Worm (Caenorhabditis elegans) whole organism, L3 larva: ENCODE data around the gene egl-46.
A peak's percentile ranks its signal among the peaks of the same experiment; 100 is the strongest.

Experiments
- R02D3.7 ChIP-seq: fragments of 150-350 bp; optimal IDR thresholded peaks from 2 replicates; lab custom pipeline; 2014; ENCODE audit warnings: missing biosample characterization, missing genetic modification characterization
- ZK546.5 ChIP-seq: sonication (generic microtip); optimal IDR thresholded peaks from 2 replicates; lab custom pipeline; 2017; ENCODE audit warnings: missing biosample characterization, missing genetic modification characterization
- aly-2 ChIP-seq: fragments of 150-350 bp; optimal IDR thresholded peaks from 2 replicates; lab custom pipeline; 2014; ENCODE audit warnings: missing biosample characterization, missing genetic modification characterization
- ceh-16 ChIP-seq: sonication (generic microtip); optimal IDR thresholded peaks from 2 replicates; lab custom pipeline; 2017; ENCODE audit warnings: missing biosample characterization, missing genetic modification characterization
- ceh-28 ChIP-seq: fragments of 150-350 bp; optimal IDR thresholded peaks from 2 replicates; lab custom pipeline; 2014; ENCODE audit warnings: missing biosample characterization, missing genetic modification reagents, missing genetic modification characterization
- ceh-82 ChIP-seq: fragments of 150-350 bp; optimal IDR thresholded peaks from 2 replicates; lab custom pipeline; 2014; ENCODE audit warnings: missing biosample characterization, missing genetic modification characterization
- ceh-9 ChIP-seq: sonication (generic microtip); optimal IDR thresholded peaks from 2 replicates; lab custom pipeline; 2018; ENCODE audit warnings: missing biosample characterization, missing genetic modification characterization
- egl-27 ChIP-seq: sonication (generic microtip); optimal IDR thresholded peaks from 4 replicates; lab custom pipeline; 2017; ENCODE audit warnings: missing biosample characterization, missing genetic modification reagents, missing genetic modification characterization
- elt-1 ChIP-seq: fragments of 150-350 bp; optimal IDR thresholded peaks from 2 replicates; lab custom pipeline; 2014; ENCODE audit warnings: missing biosample characterization, missing genetic modification characterization
- elt-2 ChIP-seq: sonication (generic microtip); optimal IDR thresholded peaks from 2 replicates; lab custom pipeline; 2016; ENCODE audit warnings: missing genetic modification reagents, mild to moderate bottlenecking, missing genetic modification characterization, missing compliant biosample characterization
- elt-3 ChIP-seq, 3 experiments: fragments of 150-350 bp in 1 of 3; sonication (generic microtip) in 2 of 3; optimal IDR thresholded peaks; 2 replicates in 2 of 3; 4 replicates in 1 of 3; lab custom pipeline; 2014 to 2017; ENCODE audit warnings: missing biosample characterization in 3 of 3, missing genetic modification characterization in 3 of 3
- eor-1 ChIP-seq, 2 experiments: fragments of 150-350 bp; optimal IDR thresholded peaks; 2 replicates each; lab custom pipeline; 2014 to 2018; ENCODE audit warnings: missing biosample characterization in 2 of 2, missing genetic modification characterization in 2 of 2
- fos-1 ChIP-seq: fragments of 150-350 bp; optimal IDR thresholded peaks from 2 replicates; lab custom pipeline; 2014; ENCODE audit warnings: missing biosample characterization, missing genetic modification characterization
- hmg-11 ChIP-seq: sonication (generic microtip); optimal IDR thresholded peaks from 2 replicates; lab custom pipeline; 2016; ENCODE audit warnings: missing genetic modification characterization, missing compliant biosample characterization
- jun-1 ChIP-seq: fragments of 150-350 bp; optimal IDR thresholded peaks from 2 replicates; lab custom pipeline; 2014; ENCODE audit warnings: missing biosample characterization, missing genetic modification reagents, missing genetic modification characterization
- lin-39 ChIP-seq: fragments of 150-350 bp; optimal IDR thresholded peaks from 2 replicates; lab custom pipeline; 2018; ENCODE audit warnings: missing biosample characterization, missing genetic modification reagents, missing genetic modification characterization
- lsy-12 ChIP-seq: sonication (generic microtip); optimal IDR thresholded peaks from 2 replicates; lab custom pipeline; 2016; ENCODE audit warnings: mild to moderate bottlenecking, missing genetic modification characterization, missing compliant biosample characterization
- mdl-1 ChIP-seq: fragments of 150-350 bp; optimal IDR thresholded peaks from 2 replicates; lab custom pipeline; 2014; ENCODE audit warnings: missing biosample characterization, missing genetic modification characterization
- mml-1 ChIP-seq: fragments of 150-350 bp; sonication (generic microtip); optimal IDR thresholded peaks from 3 replicates; lab custom pipeline; 2014; ENCODE audit warnings: missing biosample characterization, missing genetic modification characterization
- nfya-1 ChIP-seq: sonication (generic microtip); optimal IDR thresholded peaks from 2 replicates; lab custom pipeline; 2017; ENCODE audit warnings: missing genetic modification characterization, mild to moderate bottlenecking, missing compliant biosample characterization, antibody characterized with exemption, moderate library complexity; ENCODE audit not compliant: insufficient read depth
- nhr-11 ChIP-seq: fragments of 150-350 bp; optimal IDR thresholded peaks from 2 replicates; lab custom pipeline; 2014; ENCODE audit warnings: missing biosample characterization, missing genetic modification characterization
- nhr-12 ChIP-seq: fragments of 150-350 bp; optimal IDR thresholded peaks from 2 replicates; lab custom pipeline; 2014; ENCODE audit warnings: missing biosample characterization, missing genetic modification characterization
- nhr-23 ChIP-seq: fragments of 150-350 bp; optimal IDR thresholded peaks from 2 replicates; lab custom pipeline; 2014; ENCODE audit warnings: missing biosample characterization, missing genetic modification reagents, missing genetic modification characterization
- nhr-237 ChIP-seq: fragments of 150-350 bp; optimal IDR thresholded peaks from 2 replicates; lab custom pipeline; 2014; ENCODE audit warnings: missing biosample characterization, missing genetic modification characterization
- nhr-25 ChIP-seq: sonication (generic microtip); optimal IDR thresholded peaks from 2 replicates; lab custom pipeline; 2017; ENCODE audit warnings: missing biosample characterization, missing genetic modification characterization
- nhr-28 ChIP-seq: fragments of 150-350 bp; optimal IDR thresholded peaks from 2 replicates; lab custom pipeline; 2014; ENCODE audit warnings: missing biosample characterization, missing genetic modification characterization
- nhr-43 ChIP-seq: sonication (generic microtip); optimal IDR thresholded peaks from 2 replicates; lab custom pipeline; 2016; ENCODE audit warnings: mild to moderate bottlenecking, missing genetic modification characterization, missing compliant biosample characterization; ENCODE audit not compliant: poor library complexity, severe bottlenecking
- nhr-67 ChIP-seq: fragments of 150-350 bp; optimal IDR thresholded peaks from 2 replicates; lab custom pipeline; 2014; ENCODE audit warnings: missing biosample characterization, missing genetic modification characterization
- nhr-76 ChIP-seq: fragments of 150-350 bp; sonication (generic microtip); optimal IDR thresholded peaks from 5 replicates; lab custom pipeline; 2014; ENCODE audit warnings: missing biosample characterization, missing genetic modification characterization
- nhr-77 ChIP-seq: fragments of 150-350 bp; optimal IDR thresholded peaks from 2 replicates; lab custom pipeline; 2014; ENCODE audit warnings: missing biosample characterization, missing genetic modification characterization
- pha-4 ChIP-seq: fragments of 150-350 bp; optimal IDR thresholded peaks from 2 replicates; lab custom pipeline; 2014; ENCODE audit warnings: missing biosample characterization, missing genetic modification reagents, missing genetic modification characterization
- pqm-1 ChIP-seq: fragments of 150-350 bp; optimal IDR thresholded peaks from 2 replicates; lab custom pipeline; 2017; ENCODE audit warnings: missing biosample characterization, missing genetic modification characterization, inconsistent platforms
- sea-2 ChIP-seq: fragments of 150-350 bp; sonication (generic microtip); optimal IDR thresholded peaks from 4 replicates; lab custom pipeline; 2014; ENCODE audit warnings: missing biosample characterization, missing genetic modification reagents, missing genetic modification characterization
- skn-1 ChIP-seq: fragments of 150-350 bp; optimal IDR thresholded peaks from 2 replicates; lab custom pipeline; 2014; ENCODE audit warnings: missing biosample characterization, missing genetic modification characterization
- snpc-4 ChIP-seq: fragments of 150-350 bp; optimal IDR thresholded peaks from 2 replicates; lab custom pipeline; 2014; ENCODE audit warnings: missing biosample characterization, missing genetic modification characterization
- tbx-2 ChIP-seq: sonication (generic microtip); optimal IDR thresholded peaks from 2 replicates; lab custom pipeline; 2016; ENCODE audit warnings: mild to moderate bottlenecking, missing genetic modification characterization, missing compliant biosample characterization
- unc-39 ChIP-seq: sonication (generic microtip); optimal IDR thresholded peaks from 4 replicates; lab custom pipeline; 2017; ENCODE audit warnings: missing biosample characterization, missing genetic modification characterization
- zag-1 ChIP-seq: fragments of 150-350 bp; optimal IDR thresholded peaks from 2 replicates; lab custom pipeline; 2014; ENCODE audit warnings: missing biosample characterization, missing genetic modification characterization
- ztf-11 ChIP-seq: fragments of 150-350 bp; optimal IDR thresholded peaks from 2 replicates; lab custom pipeline; 2014; ENCODE audit warnings: missing biosample characterization, missing genetic modification characterization
- ztf-4 ChIP-seq: fragments of 150-350 bp; optimal IDR thresholded peaks from 2 replicates; lab custom pipeline; 2014; ENCODE audit warnings: missing biosample characterization, missing genetic modification characterization

Gene egl-46

DNA sequence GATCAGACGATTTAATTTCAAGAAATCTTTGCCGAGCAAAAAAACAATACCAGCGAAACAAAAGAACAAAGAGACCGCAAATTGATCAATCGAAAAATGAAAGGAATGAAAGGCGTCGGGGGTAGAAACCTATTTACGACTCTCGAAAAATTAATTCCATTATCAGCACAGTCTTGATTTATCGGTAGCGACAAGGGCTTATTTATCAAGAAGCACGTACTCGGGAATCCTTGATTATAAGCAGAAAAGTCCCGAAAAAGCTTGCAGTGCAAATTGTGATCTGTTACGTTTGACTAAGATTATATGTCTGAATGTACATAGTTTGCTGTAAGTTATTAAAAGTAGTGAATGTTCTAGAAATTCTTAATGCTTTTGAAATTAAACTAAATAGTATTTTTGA lies 14.8 kb downstream of the egl-46 start:
- TF ChIP-seq pqm-1 (tag; lab: Kevin White, UChicago) (peak; percentile 76), elt-2 (tag; lab: Kevin White, UChicago) (peak; percentile 58), nhr-28 (tag; lab: Kevin White, UChicago) (no peak), nhr-23 (no peak)

DNA sequence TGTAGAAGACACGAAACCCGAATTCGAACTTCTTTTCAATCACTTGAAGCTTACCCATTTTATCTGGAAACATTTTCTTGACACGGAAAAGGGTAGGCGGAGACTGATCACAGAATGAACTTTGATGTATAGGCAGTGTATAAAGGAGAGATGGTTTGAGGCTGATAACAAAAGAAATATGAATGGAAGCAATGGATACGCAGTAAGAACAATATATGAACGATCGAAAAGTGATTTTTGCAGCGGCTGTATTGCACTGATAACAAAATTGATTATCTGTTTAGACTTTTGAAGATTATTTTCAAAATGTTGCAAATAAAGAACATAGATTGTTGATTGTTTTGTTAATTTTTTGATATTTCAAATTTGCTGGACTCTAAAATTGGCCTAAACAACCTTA lies 15.6 kb downstream of the egl-46 start, which contains the start of gene pmp-5:
Gene pmp-5, minus strand, starts transcription at position 63 of the 400 bp plus-strand sequence.
- TF ChIP-seq pqm-1 (tag; lab: Kevin White, UChicago) (peak; percentile 83), jun-1 (tag; lab: Kevin White, UChicago) (peak; percentile 14), ztf-4 (tag; lab: Kevin White, UChicago) (no peak), ceh-9 (tag; lab: Kevin White, UChicago) (no peak), sea-2 (GFP tag; lab: Kevin White, UChicago) (no peak), elt-1 (no peak), fos-1 (tag; lab: Kevin White, UChicago) (no peak), elt-2 (tag; lab: Kevin White, UChicago) (peak; percentile 89), ztf-11 (no peak), nhr-67 (no peak)

DNA sequence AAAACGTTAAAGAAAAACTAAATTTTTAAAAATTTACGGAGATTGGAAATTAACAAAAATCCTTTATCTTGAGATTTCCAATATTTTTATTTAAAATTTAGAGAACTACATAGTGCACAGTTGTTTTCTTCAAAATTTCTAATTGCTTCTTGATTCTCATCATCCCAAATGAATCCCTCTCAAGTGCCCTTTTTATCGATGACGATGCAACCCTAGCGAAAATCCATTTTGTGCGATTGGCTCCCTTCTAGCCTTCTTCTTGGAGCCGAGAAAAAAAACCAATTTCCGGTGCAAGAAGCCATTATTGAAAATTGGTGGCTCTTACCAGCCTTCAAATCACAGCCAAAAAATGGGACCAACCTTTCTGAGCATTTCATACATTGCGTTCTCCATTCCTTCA lies 18.9 kb downstream of the egl-46 start:
- TF ChIP-seq ceh-28 (tag; lab: Kevin White, UChicago) (no peak), nhr-11 (tag; lab: Kevin White, UChicago) (no peak), mdl-1 (tag; lab: Kevin White, UChicago) (no peak), elt-1 (no peak), R02D3.7 (tag; lab: Kevin White, UChicago) (no peak), eor-1 (tag; optimal IDR thresholded peaks at IDR 0.05; lab: Kevin White, UChicago) (no peak), nhr-76 (tag; lab: Kevin White, UChicago) (no peak), egl-27 (no peak), elt-2 (tag; lab: Kevin White, UChicago) (no peak), lin-39 (tag; lab: Kevin White, UChicago) (no peak), nhr-28 (tag; lab: Kevin White, UChicago) (no peak), nhr-12 (tag; lab: Kevin White, UChicago) (no peak), nhr-25 (tag; lab: Kevin White, UChicago) (no peak), hmg-11 (no peak), ceh-82 (tag; lab: Kevin White, UChicago) (no peak), skn-1 (tag; lab: Kevin White, UChicago) (no peak)

DNA sequence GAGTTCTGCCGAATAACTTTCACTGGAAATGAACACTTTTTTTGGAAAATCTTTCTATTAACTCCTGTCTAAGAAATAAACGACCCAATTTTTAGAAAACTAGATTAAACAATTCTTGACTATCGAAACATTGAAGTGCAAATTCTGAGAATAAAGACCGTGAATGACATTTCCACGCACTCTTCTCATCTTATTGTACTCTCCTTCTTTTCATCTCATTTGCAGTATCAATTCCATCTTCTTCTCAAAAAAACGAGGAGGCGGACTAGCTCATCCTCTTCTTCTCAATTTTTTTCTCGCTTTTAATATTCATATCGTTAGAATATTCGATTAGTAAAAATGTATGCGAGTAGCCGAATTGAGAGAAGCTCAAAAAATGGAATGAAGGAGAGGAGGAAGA lies 19.7 kb downstream of the egl-46 start:
- TF ChIP-seq nhr-77 (tag; lab: Kevin White, UChicago) (no peak), nhr-12 (tag; lab: Kevin White, UChicago) (no peak), snpc-4 (tag; lab: Kevin White, UChicago) (no peak), tbx-2 (tag; lab: Kevin White, UChicago) (no peak), nhr-76 (tag; lab: Kevin White, UChicago) (no peak), nhr-237 (tag; lab: Kevin White, UChicago) (no peak), pha-4 (no peak), nhr-28 (tag; lab: Kevin White, UChicago) (no peak), zag-1 (no peak), lsy-12 (no peak), mml-1 (tag; lab: Kevin White, UChicago) (no peak), ztf-4 (tag; lab: Kevin White, UChicago) (no peak), unc-39 (tag; lab: Kevin White, UChicago) (no peak), hmg-11 (no peak), aly-2 (tag; lab: Kevin White, UChicago) (no peak), ztf-11 (no peak), sea-2 (GFP tag; lab: Kevin White, UChicago) (no peak), ZK546.5 (no peak), ceh-82 (tag; lab: Kevin White, UChicago) (no peak), nhr-67 (no peak)
- TF ChIP-seq, all 47 proteins: peak for 0

DNA sequence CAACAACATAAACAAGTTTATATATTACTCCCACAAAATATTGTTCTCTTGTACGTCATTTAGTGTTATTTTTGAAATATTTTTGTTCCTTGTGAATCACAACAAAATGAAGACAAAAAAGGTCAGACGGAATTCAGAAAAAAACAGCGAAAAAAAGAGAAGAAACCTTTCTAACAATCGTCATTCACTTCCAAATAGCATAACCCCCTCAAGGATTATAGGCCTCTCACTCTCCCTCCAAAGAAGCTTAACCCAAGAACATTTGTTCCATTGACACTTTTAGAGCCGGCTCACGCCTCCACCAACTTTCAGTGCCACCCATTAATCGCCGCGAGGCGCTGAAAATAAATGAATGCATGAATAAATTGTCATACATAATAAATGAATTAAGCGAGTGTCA lies 21.8 kb downstream of the egl-46 start:
- no peak for TF ChIP-seq nhr-76 (tag; lab: Kevin White, UChicago)
- TF ChIP-seq lin-39 (tag; lab: Kevin White, UChicago), result peak; percentile 24
- no peak for TF ChIP-seq nhr-43 (tag; lab: Kevin White, UChicago)
- TF ChIP-seq nhr-28 (tag; lab: Kevin White, UChicago), result no peak
- TF ChIP-seq elt-3 (tag; optimal IDR thresholded peaks at IDR 0.05; lab: Kevin White, UChicago), result no peak
- TF ChIP-seq ceh-16 (tag; lab: Kevin White, UChicago), result no peak
- no peak for TF ChIP-seq nfya-1
- TF ChIP-seq, all 47 proteins: peak for 1
